Worm (Caenorhabditis elegans) whole organism, early embryonic: ENCODE measurements around the gene ZK971.1.

Experiments
- B0310.2 ChIP-seq: sonication (generic microtip); optimal IDR thresholded peaks from 2 replicates; lab custom pipeline; 2016; ENCODE audit warnings: mild to moderate bottlenecking, missing genetic modification characterization, missing compliant biosample characterization
- F13C5.2 ChIP-seq: sonication (generic microtip); optimal IDR thresholded peaks from 2 replicates; lab custom pipeline; 2017; ENCODE audit warnings: mild to moderate bottlenecking, missing genetic modification characterization, inconsistent platforms, missing compliant biosample characterization
- aly-1 ChIP-seq: sonication (generic microtip); optimal IDR thresholded peaks from 2 replicates; lab custom pipeline; 2016; ENCODE audit warnings: missing genetic modification characterization, missing compliant biosample characterization
- ama-1 ChIP-seq: fragments of 150-350 bp; optimal IDR thresholded peaks from 2 replicates; lab custom pipeline; 2014
- ceh-13 ChIP-seq: fragments of 200-800 bp; sonication (Bioruptor generic); optimal IDR thresholded peaks from 2 replicates; lab custom pipeline; 2018; ENCODE audit warnings: mild to moderate bottlenecking, missing genetic modification characterization, missing compliant biosample characterization
- ceh-36 ChIP-seq: sonication (generic microtip); optimal IDR thresholded peaks from 2 replicates; lab custom pipeline; 2016; ENCODE audit warnings: missing genetic modification characterization, inconsistent platforms, missing compliant biosample characterization
- ets-7 ChIP-seq: sonication (generic microtip); optimal IDR thresholded peaks from 2 replicates; lab custom pipeline; 2016; ENCODE audit warnings: missing genotype, missing genetic modification characterization, missing compliant biosample characterization
- flt-1 ChIP-seq: fragments of 200-800 bp; sonication (Bioruptor generic); IDR thresholded peaks from 2 replicates; pipeline ENCODE4 v1.3.6; 2022; ENCODE audit warnings: missing genetic modification characterization, missing compliant biosample characterization
- hmbx-1 ChIP-seq: sonication (generic microtip); optimal IDR thresholded peaks from 2 replicates; lab custom pipeline; 2016; ENCODE audit warnings: mild to moderate bottlenecking, missing genetic modification characterization, missing compliant biosample characterization
- hmg-4 ChIP-seq: fragments of 200-800 bp; sonication (Bioruptor generic); optimal IDR thresholded peaks from 2 replicates; lab custom pipeline; 2018; ENCODE audit warnings: mild to moderate bottlenecking, missing genetic modification characterization, missing compliant biosample characterization
- hnd-1 ChIP-seq: sonication (generic microtip); optimal IDR thresholded peaks from 2 replicates; lab custom pipeline; 2016; ENCODE audit warnings: missing genetic modification characterization, missing compliant biosample characterization
- pes-1 ChIP-seq: fragments of 200-800 bp; sonication (Bioruptor generic); IDR thresholded peaks from 2 replicates; pipeline ENCODE4 v1.3.6; 2022; ENCODE audit warnings: missing genetic modification reagents, missing genetic modification characterization, missing compliant biosample characterization
- scrt-1 ChIP-seq: fragments of 200-800 bp; sonication (Bioruptor generic); IDR thresholded peaks from 2 replicates; pipeline ENCODE4 v1.3.6; 2022; ENCODE audit warnings: missing genetic modification characterization, missing compliant biosample characterization
- sea-1 ChIP-seq: fragments of 200-800 bp; sonication (Bioruptor generic); conservative IDR thresholded peaks from 2 replicates; pipeline ENCODE4 v1.3.6; 2022; ENCODE audit warnings: missing genetic modification characterization, missing compliant biosample characterization
- tbx-11 ChIP-seq: fragments of 200-800 bp; sonication (Bioruptor generic); IDR thresholded peaks from 2 replicates; pipeline ENCODE4 v1.3.6; 2022; ENCODE audit warnings: missing genetic modification characterization, missing compliant biosample characterization
- tbx-37 ChIP-seq: fragments of 200-800 bp; sonication (Bioruptor generic); conservative IDR thresholded peaks from 2 replicates; pipeline ENCODE4 v1.3.6; 2022; ENCODE audit warnings: missing genetic modification reagents, missing genetic modification characterization, missing compliant biosample characterization
- tra-4 ChIP-seq: sonication (generic microtip); optimal IDR thresholded peaks from 2 replicates; lab custom pipeline; 2017; ENCODE audit warnings: missing genetic modification characterization, missing compliant biosample characterization

ZK971.1 gene

ce11 chrII:10279561-10279960 lies at the start of gene ZK971.1:
Gene ZK971.1, minus strand, starts transcription at chrII:10279661.
- no peak for TF ChIP-seq ets-7 (tag; lab: Kevin White, UChicago)
- TF ChIP-seq tra-4 (tag; lab: Kevin White, UChicago) = no peak
- no peak for TF ChIP-seq F13C5.2 (tag; lab: Kevin White, UChicago)
- no peak for TF ChIP-seq pes-1 (GFP tag; lab: Robert Waterston, UW)
- no peak for TF ChIP-seq scrt-1 (GFP tag; lab: Robert Waterston, UW)
- TF ChIP-seq hmbx-1 (tag; lab: Kevin White, UChicago) = no peak
- no peak for TF ChIP-seq ama-1
- no peak for TF ChIP-seq hmg-4
- no peak for TF ChIP-seq sea-1 (GFP tag; lab: Robert Waterston, UW)
- TF ChIP-seq ceh-13 = no peak
- TF ChIP-seq hnd-1 (tag; lab: Kevin White, UChicago) = no peak
- TF ChIP-seq B0310.2 (tag; lab: Kevin White, UChicago) = no peak
- TF ChIP-seq tbx-37 (GFP tag; lab: Robert Waterston, UW) = no peak

ce11 chrII:10325615-10326232 lies 46.3 kb upstream of the ZK971.1 start, which contains the start of gene appg-1:
Gene appg-1, plus strand, starts transcription at chrII:10326041.
- TF ChIP-seq pes-1 (GFP tag; lab: Robert Waterston, UW) = no peak
- no peak for TF ChIP-seq ceh-13
- no peak for TF ChIP-seq aly-1
- no peak for TF ChIP-seq hmbx-1 (tag; lab: Kevin White, UChicago)
- TF ChIP-seq tbx-37 (GFP tag; lab: Robert Waterston, UW) = no peak
- TF ChIP-seq hmg-4 = no peak
- TF ChIP-seq F13C5.2 (tag; lab: Kevin White, UChicago) = no peak
- no peak for TF ChIP-seq B0310.2 (tag; lab: Kevin White, UChicago)
- no peak for TF ChIP-seq flt-1 (GFP tag; lab: Robert Waterston, UW)
- TF ChIP-seq ets-7 (tag; lab: Kevin White, UChicago) = no peak

ce11 chrII:10321410-10321809 lies 41.9 kb upstream of the ZK971.1 start, which contains the start of gene idpp-4:
Gene idpp-4, plus strand, starts transcription at chrII:10321460.
- TF ChIP-seq flt-1 (GFP tag; lab: Robert Waterston, UW) (no peak), tbx-11 (no peak), ama-1 (no peak), F13C5.2 (tag; lab: Kevin White, UChicago) (no peak), aly-1 (no peak), ceh-36 (tag; lab: Kevin White, UChicago) (no peak), ceh-13 (no peak)

- TF ChIP-seq hnd-1 (tag; lab: Kevin White, UChicago) (no peak), flt-1 (GFP tag; lab: Robert Waterston, UW) (no peak), scrt-1 (GFP tag; lab: Robert Waterston, UW) (no peak), B0310.2 (tag; lab: Kevin White, UChicago) (no peak), tra-4 (tag; lab: Kevin White, UChicago) (no peak), aly-1 (no peak), tbx-37 (GFP tag; lab: Robert Waterston, UW) (no peak), ceh-36 (tag; lab: Kevin White, UChicago) (no peak), tbx-11 (no peak), F13C5.2 (tag; lab: Kevin White, UChicago) (no peak)
Measured at ce11 chrII:10317007-10317406, 37.5 kb upstream of the ZK971.1 start, which contains the start of gene M02G9.4. Gene M02G9.4, plus strand, starts transcription at chrII:10317307.

- no peak for TF ChIP-seq ets-7 (tag; lab: Kevin White, UChicago)
- TF ChIP-seq scrt-1 (GFP tag; lab: Robert Waterston, UW) = no peak
- no peak for TF ChIP-seq ceh-13
- no peak for TF ChIP-seq ama-1
Measured at ce11 chrII:10316119-10316518, 36.7 kb upstream of the ZK971.1 start, which contains the start of gene gcy-5. Gene gcy-5, minus strand, starts transcription at chrII:10316219.

ce11 chrII:10315252-10315651 lies 35.8 kb upstream of the ZK971.1 start, which contains the start of gene idpp-8:
Gene idpp-8, plus strand, starts transcription at chrII:10315552.
- TF ChIP-seq hmbx-1 (tag; lab: Kevin White, UChicago) = no peak
- no peak for TF ChIP-seq tbx-11
- TF ChIP-seq hmg-4 = no peak
- TF ChIP-seq hnd-1 (tag; lab: Kevin White, UChicago) = no peak
- no peak for TF ChIP-seq tbx-37 (GFP tag; lab: Robert Waterston, UW)
- no peak for TF ChIP-seq tra-4 (tag; lab: Kevin White, UChicago)
- TF ChIP-seq pes-1 (GFP tag; lab: Robert Waterston, UW) = no peak
- no peak for TF ChIP-seq F13C5.2 (tag; lab: Kevin White, UChicago)
- TF ChIP-seq scrt-1 (GFP tag; lab: Robert Waterston, UW) = no peak

ce11 chrII:10311973-10312372 lies 32.5 kb upstream of the ZK971.1 start, which contains the start of gene srlf-34:
Gene srlf-34, plus strand, starts transcription at chrII:10312293.
- TF ChIP-seq B0310.2 (tag; lab: Kevin White, UChicago) (no peak), flt-1 (GFP tag; lab: Robert Waterston, UW) (no peak), hnd-1 (tag; lab: Kevin White, UChicago) (no peak), ama-1 (no peak), tbx-11 (no peak), ceh-36 (tag; lab: Kevin White, UChicago) (no peak), aly-1 (no peak)

ce11 chrII:10309337-10309736 lies 29.9 kb upstream of the ZK971.1 start, which contains the start of gene ZK970.8:
Gene ZK970.8, plus strand, starts transcription at chrII:10309637.
- TF ChIP-seq scrt-1 (GFP tag; lab: Robert Waterston, UW) (no peak), ceh-13 (no peak), tbx-37 (GFP tag; lab: Robert Waterston, UW) (no peak)
